Worm (Caenorhabditis elegans): ENCODE measurements around the gene cdh-4.

Gene cdh-4

ce11 chrIII:4481787-4482186, 38.4 kb upstream of the cdh-4 start:
- TF ChIP-seq nhr-47 (tag; optimal IDR thresholded peaks at IDR 0.05) (no peak), lin-15B (tag; optimal IDR thresholded peaks at IDR 0.05) (no peak), unc-130 (tag; optimal IDR thresholded peaks at IDR 0.05) (no peak)

- TF ChIP-seq lin-13 (GFP tag; optimal IDR thresholded peaks at IDR 0.05) (no peak), dsc-1 (tag; optimal IDR thresholded peaks at IDR 0.05) (no peak), unc-86 (tag; optimal IDR thresholded peaks at IDR 0.05) (peak; percentile 57), xbp-1 (tag; optimal IDR thresholded peaks at IDR 0.05) (no peak), efl-3 (GFP tag; optimal IDR thresholded peaks at IDR 0.05) (no peak), aha-1 (tag; optimal IDR thresholded peaks at IDR 0.05) (no peak), rnt-1 (tag; optimal IDR thresholded peaks at IDR 0.05) (no peak), lin-14 (GFP tag; optimal IDR thresholded peaks at IDR 0.05) (peak; percentile 60), lin-39 (tag; optimal IDR thresholded peaks at IDR 0.05) (no peak), nhr-71 (tag; optimal IDR thresholded peaks at IDR 0.05) (no peak)
These were observed 37.2 kb upstream of the cdh-4 start for ce11 chrIII:4482986-4483385.

ce11 chrIII:4487271-4487670, 32.9 kb upstream of the cdh-4 start:
- peak; percentile 90 for TF ChIP-seq nhr-11 (tag; optimal IDR thresholded peaks at IDR 0.05)
- TF ChIP-seq lin-14 (GFP tag; optimal IDR thresholded peaks at IDR 0.05), result peak; percentile 53
- peak; percentile 8 for TF ChIP-seq swsn-7 (tag; optimal IDR thresholded peaks at IDR 0.05)
- TF ChIP-seq nhr-71 (tag; optimal IDR thresholded peaks at IDR 0.05), result peak; percentile 39
- TF ChIP-seq nhr-76 (tag; optimal IDR thresholded peaks at IDR 0.05), result no peak
- TF ChIP-seq egl-13 (tag; optimal IDR thresholded peaks at IDR 0.05), result no peak
- peak; percentile 9 for TF ChIP-seq nhr-237 (tag; optimal IDR thresholded peaks at IDR 0.05)
- no peak for TF ChIP-seq zip-4 (GFP tag; optimal IDR thresholded peaks at IDR 0.05)
- TF ChIP-seq nhr-47 (tag; optimal IDR thresholded peaks at IDR 0.05), result peak; percentile 47
- TF ChIP-seq fkh-8 (tag; optimal IDR thresholded peaks at IDR 0.05), result peak; percentile 44
- TF ChIP-seq lsy-2 (tag; optimal IDR thresholded peaks at IDR 0.05), result peak in 1 of 2 experiments; percentile 14
- TF ChIP-seq dsc-1 (tag; optimal IDR thresholded peaks at IDR 0.05), result peak; percentile 74

- TF ChIP-seq lin-13 (GFP tag; optimal IDR thresholded peaks at IDR 0.05), result no peak
- no peak for TF ChIP-seq sup-37 (GFP tag; optimal IDR thresholded peaks at IDR 0.05)
- no peak for TF ChIP-seq lsy-2 (tag; optimal IDR thresholded peaks at IDR 0.05)
These were observed 31.2 kb upstream of the cdh-4 start, which contains the start of gene cpg-1 for ce11 chrIII:4488892-4489409. Gene cpg-1 (plus strand): TSS chrIII:4489359.

ce11 chrIII:4491164-4492144, 28.7 kb upstream of the cdh-4 start:
- TF ChIP-seq lsy-2 (tag; optimal IDR thresholded peaks at IDR 0.05) (peak in 1 of 2 experiments; percentile 22), zip-4 (GFP tag; optimal IDR thresholded peaks at IDR 0.05) (no peak), pax-3 (tag; optimal IDR thresholded peaks at IDR 0.05) (peak; percentile 21), aly-2 (tag; optimal IDR thresholded peaks at IDR 0.05) (peak; percentile 20), nhr-19 (GFP tag; conservative IDR thresholded peaks at IDR 0.05) (no peak; the same call in 1 of the 2 replicates), nhr-90 (tag; optimal IDR thresholded peaks at IDR 0.05; ENCODE audit: poor library complexity) (peak; percentile 1), snu-23 (GFP tag; optimal IDR thresholded peaks at IDR 0.05) (peak; percentile 35), dpl-1 (GFP tag; optimal IDR thresholded peaks at IDR 0.05) (peak; percentile 6 to 68 (median 47)), ces-1 (GFP tag; optimal IDR thresholded peaks at IDR 0.05) (no peak), elt-2 (tag; optimal IDR thresholded peaks at IDR 0.05) (peak; percentile 16), nhr-85 (tag) (peak; percentile 65), lin-14 (GFP tag; optimal IDR thresholded peaks at IDR 0.05) (peak; percentile 9), lin-35 (GFP tag; optimal IDR thresholded peaks at IDR 0.05) (peak; percentile 8 to 37), nhr-71 (tag; optimal IDR thresholded peaks at IDR 0.05) (peak; percentile 41), efl-1 (optimal IDR thresholded peaks at IDR 0.05) (peak; percentile 2 to 61), efl-1 (GFP tag; optimal IDR thresholded peaks at IDR 0.05 in 1 of 2) (peak; percentile 56 to 93), dsc-1 (tag; optimal IDR thresholded peaks at IDR 0.05) (peak; percentile 16), C16A3.4 (tag; optimal IDR thresholded peaks at IDR 0.05) (no peak), fkh-8 (tag; optimal IDR thresholded peaks at IDR 0.05) (peak; percentile 48), lin-13 (GFP tag; optimal IDR thresholded peaks at IDR 0.05) (no peak), ets-5 (GFP tag; IDR thresholded peaks at IDR 0.05) (no peak), ama-1 (optimal IDR thresholded peaks at IDR 0.05) (peak; percentile 40), unc-98 (GFP tag; IDR thresholded peaks at IDR 0.05) (no peak)
